Worm (Caenorhabditis elegans): ENCODE data around the gene C09E7.4.

DNA sequence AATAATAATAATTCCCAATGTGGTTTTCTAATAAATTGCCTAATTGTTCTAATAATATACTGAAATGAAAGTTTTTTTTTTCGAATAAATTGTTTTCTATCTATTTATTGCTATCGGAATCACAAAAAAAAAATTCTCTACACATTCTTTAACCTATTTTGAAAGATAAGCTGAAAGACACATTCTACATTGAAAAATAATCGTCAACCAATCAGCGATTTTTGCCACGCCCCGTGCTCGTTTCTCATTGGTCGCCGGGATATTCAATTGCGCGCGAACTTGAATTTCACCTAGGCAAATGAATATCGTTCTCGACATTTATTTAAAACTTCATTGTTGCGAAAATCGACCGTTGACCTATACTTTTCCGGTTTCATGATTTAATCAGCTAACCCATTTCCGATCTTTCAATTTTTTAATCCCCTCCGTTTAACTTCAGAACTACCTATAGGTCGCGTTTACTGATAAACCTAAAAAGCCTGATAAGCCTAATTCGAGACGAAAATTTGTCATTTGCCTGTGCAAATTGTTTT, 36.7 kb downstream of the C09E7.4 start, which contains the start of gene F23F12.3:
- TF ChIP-seq T22C8.4 (GFP tag; IDR thresholded peaks at IDR 0.05) = no peak
- no peak for TF ChIP-seq flt-1 (GFP tag; IDR thresholded peaks at IDR 0.05)
- no peak for TF ChIP-seq ztf-23 (GFP tag; IDR thresholded peaks at IDR 0.05)

All from whole organism, midembryonic.